Worm (Caenorhabditis elegans) whole organism, L2 larva: ENCODE data around the gene nrx-1.
A peak's percentile ranks its signal among the peaks of the same experiment; 100 is the strongest.

Source experiments
- C34F6.9 ChIP-seq: fragments of 150-350 bp; optimal IDR thresholded peaks from 2 replicates; lab custom pipeline; 2014; ENCODE audit warnings: missing biosample characterization, missing genetic modification characterization
- F13H6.1 ChIP-seq: sonication (generic microtip); optimal IDR thresholded peaks from 2 replicates; lab custom pipeline; 2016; ENCODE audit warnings: missing genetic modification characterization, missing compliant biosample characterization
- R02D3.7 ChIP-seq: fragments of 150-350 bp; optimal IDR thresholded peaks from 2 replicates; lab custom pipeline; 2014; ENCODE audit warnings: missing biosample characterization, missing genetic modification characterization
- Y55F3AM.14 ChIP-seq: fragments of 200-800 bp; sonication (Bioruptor generic); optimal IDR thresholded peaks from 2 replicates; lab custom pipeline; 2018; ENCODE audit warnings: mild to moderate bottlenecking, missing genetic modification characterization, missing compliant biosample characterization
- ZK546.5 ChIP-seq: sonication (generic microtip); optimal IDR thresholded peaks from 2 replicates; lab custom pipeline; 2017; ENCODE audit warnings: missing biosample characterization, missing genetic modification characterization
- alr-1 ChIP-seq: fragments of 150-350 bp; optimal IDR thresholded peaks from 2 replicates; lab custom pipeline; 2014; ENCODE audit warnings: missing biosample characterization, missing genetic modification characterization
- ama-1 ChIP-seq: fragments of 150-350 bp; optimal IDR thresholded peaks from 2 replicates; lab custom pipeline; 2018; ENCODE audit warnings: inconsistent platforms
- blmp-1 ChIP-seq: sonication (generic microtip); optimal IDR thresholded peaks from 2 replicates; lab custom pipeline; 2017; ENCODE audit warnings: missing genetic modification characterization, mild to moderate bottlenecking, missing compliant biosample characterization, antibody characterized with exemption, moderate library complexity; ENCODE audit not compliant: insufficient read depth
- ceh-16 ChIP-seq: fragments of 150-350 bp; optimal IDR thresholded peaks from 2 replicates; lab custom pipeline; 2014; ENCODE audit warnings: missing biosample characterization, missing genetic modification characterization
- ceh-82 ChIP-seq: fragments of 150-350 bp; optimal IDR thresholded peaks from 2 replicates; lab custom pipeline; 2014; ENCODE audit warnings: missing biosample characterization, missing genetic modification characterization
- crh-2 ChIP-seq: sonication (generic microtip); optimal IDR thresholded peaks from 2 replicates; lab custom pipeline; 2017; ENCODE audit warnings: missing biosample characterization, missing genetic modification characterization
- dmd-4 ChIP-seq: sonication (generic microtip); optimal IDR thresholded peaks from 2 replicates; lab custom pipeline; 2017; ENCODE audit warnings: missing biosample characterization, missing genetic modification characterization
- egl-27 ChIP-seq: sonication (generic microtip); optimal IDR thresholded peaks from 3 replicates; lab custom pipeline; 2017; ENCODE audit warnings: missing biosample characterization, missing genetic modification reagents, missing genetic modification characterization
- elt-1 ChIP-seq: fragments of 150-350 bp; optimal IDR thresholded peaks from 2 replicates; lab custom pipeline; 2014; ENCODE audit warnings: missing biosample characterization, missing genetic modification characterization
- elt-3 ChIP-seq: sonication (generic microtip); optimal IDR thresholded peaks from 2 replicates; lab custom pipeline; 2017; ENCODE audit warnings: missing biosample characterization, missing genetic modification characterization
- fos-1 ChIP-seq: fragments of 150-350 bp; optimal IDR thresholded peaks from 2 replicates; lab custom pipeline; 2014; ENCODE audit warnings: missing biosample characterization, missing genetic modification characterization
- gmeb-1 ChIP-seq: fragments of 150-350 bp; optimal IDR thresholded peaks from 2 replicates; lab custom pipeline; 2014; ENCODE audit warnings: missing biosample characterization, missing genetic modification characterization
- lin-11 ChIP-seq: fragments of 150-350 bp; sonication (generic microtip); optimal IDR thresholded peaks from 2 replicates; lab custom pipeline; 2014; ENCODE audit warnings: missing biosample characterization, missing genetic modification characterization, inconsistent platforms, mixed read lengths
- lin-13 ChIP-seq: fragments of 150-350 bp; optimal IDR thresholded peaks from 2 replicates; lab custom pipeline; 2014; ENCODE audit warnings: missing biosample characterization, missing genetic modification reagents, missing genetic modification characterization
- lin-39 ChIP-seq: fragments of 150-350 bp; optimal IDR thresholded peaks from 2 replicates; lab custom pipeline; 2014; ENCODE audit warnings: missing biosample characterization, missing genetic modification reagents, missing genetic modification characterization
- lsy-2 ChIP-seq, 2 experiments: fragments of 150-350 bp in 1 of 2; sonication (generic microtip) in 1 of 2; optimal IDR thresholded peaks; 2 replicates each; lab custom pipeline; 2014 to 2017; ENCODE audit warnings: missing biosample characterization in 2 of 2, missing genetic modification characterization in 2 of 2
- mab-5 ChIP-seq: fragments of 150-350 bp; optimal IDR thresholded peaks from 2 replicates; lab custom pipeline; 2014; ENCODE audit warnings: missing biosample characterization, missing genetic modification characterization
- mbf-1 ChIP-seq: sonication (generic microtip); optimal IDR thresholded peaks from 2 replicates; lab custom pipeline; 2017; ENCODE audit warnings: missing biosample characterization, missing genetic modification characterization
- mdl-1 ChIP-seq, 2 experiments: fragments of 150-350 bp in 1 of 2; sonication (generic microtip) in 1 of 2; optimal IDR thresholded peaks; 2 replicates each; lab custom pipeline; 2017; ENCODE audit warnings: missing biosample characterization in 2 of 2, missing genetic modification characterization in 2 of 2
- nhr-10 ChIP-seq: sonication (generic microtip); optimal IDR thresholded peaks from 2 replicates; lab custom pipeline; 2017; ENCODE audit warnings: missing biosample characterization, missing genetic modification characterization
- nhr-11 ChIP-seq: fragments of 150-350 bp; optimal IDR thresholded peaks from 2 replicates; lab custom pipeline; 2014; ENCODE audit warnings: missing biosample characterization, missing genetic modification characterization
- nhr-12 ChIP-seq: fragments of 150-350 bp; optimal IDR thresholded peaks from 2 replicates; lab custom pipeline; 2014; ENCODE audit warnings: missing biosample characterization, missing genetic modification characterization
- nhr-129 ChIP-seq: fragments of 150-350 bp; optimal IDR thresholded peaks from 2 replicates; lab custom pipeline; 2014; ENCODE audit warnings: missing biosample characterization, missing genetic modification characterization
- nhr-21 ChIP-seq: fragments of 150-350 bp; optimal IDR thresholded peaks from 2 replicates; lab custom pipeline; 2014; ENCODE audit warnings: missing biosample characterization, missing genetic modification characterization
- nhr-23 ChIP-seq: fragments of 150-350 bp; optimal IDR thresholded peaks from 2 replicates; lab custom pipeline; 2014; ENCODE audit warnings: missing biosample characterization, missing genetic modification reagents, missing genetic modification characterization
- nhr-237 ChIP-seq: fragments of 150-350 bp; optimal IDR thresholded peaks from 2 replicates; lab custom pipeline; 2014; ENCODE audit warnings: missing biosample characterization, missing genetic modification characterization
- nhr-25 ChIP-seq: fragments of 150-350 bp; sonication (generic microtip); optimal IDR thresholded peaks from 3 replicates; lab custom pipeline; 2014; ENCODE audit warnings: missing biosample characterization, missing genetic modification characterization
- nhr-6 ChIP-seq: fragments of 150-350 bp; optimal IDR thresholded peaks from 2 replicates; lab custom pipeline; 2014; ENCODE audit warnings: missing biosample characterization, missing genetic modification characterization
- peb-1 ChIP-seq: fragments of 150-350 bp; optimal IDR thresholded peaks from 2 replicates; lab custom pipeline; 2014; ENCODE audit warnings: missing biosample characterization, missing genetic modification characterization
- sma-3 ChIP-seq: sonication (generic microtip); optimal IDR thresholded peaks from 2 replicates; lab custom pipeline; 2016; ENCODE audit warnings: missing genetic modification reagents, missing genetic modification characterization, missing compliant biosample characterization
- sma-9 ChIP-seq, 2 experiments: fragments of 150-350 bp in 1 of 2; sonication (generic microtip) in 1 of 2; optimal IDR thresholded peaks; 2 replicates each; lab custom pipeline; 2014 to 2016; ENCODE audit warnings: missing genetic modification characterization in 2 of 2, mild to moderate bottlenecking in 1 of 2, missing biosample characterization in 1 of 2, missing compliant biosample characterization in 1 of 2, missing genetic modification reagents in 1 of 2, moderate library complexity in 1 of 2
- unc-39 ChIP-seq: fragments of 150-350 bp; optimal IDR thresholded peaks from 2 replicates; lab custom pipeline; 2014; ENCODE audit warnings: missing biosample characterization, missing genetic modification characterization
- unc-62 ChIP-seq: fragments of 150-350 bp; optimal IDR thresholded peaks from 2 replicates; lab custom pipeline; 2014; ENCODE audit warnings: missing biosample characterization, missing genetic modification reagents, missing genetic modification characterization
- zag-1 ChIP-seq: fragments of 150-350 bp; optimal IDR thresholded peaks from 2 replicates; lab custom pipeline; 2014; ENCODE audit warnings: missing biosample characterization, missing genetic modification characterization
- ztf-11 ChIP-seq: sonication (generic microtip); optimal IDR thresholded peaks from 2 replicates; lab custom pipeline; 2017; ENCODE audit warnings: missing biosample characterization, missing genetic modification characterization

nrx-1 gene

DNA sequence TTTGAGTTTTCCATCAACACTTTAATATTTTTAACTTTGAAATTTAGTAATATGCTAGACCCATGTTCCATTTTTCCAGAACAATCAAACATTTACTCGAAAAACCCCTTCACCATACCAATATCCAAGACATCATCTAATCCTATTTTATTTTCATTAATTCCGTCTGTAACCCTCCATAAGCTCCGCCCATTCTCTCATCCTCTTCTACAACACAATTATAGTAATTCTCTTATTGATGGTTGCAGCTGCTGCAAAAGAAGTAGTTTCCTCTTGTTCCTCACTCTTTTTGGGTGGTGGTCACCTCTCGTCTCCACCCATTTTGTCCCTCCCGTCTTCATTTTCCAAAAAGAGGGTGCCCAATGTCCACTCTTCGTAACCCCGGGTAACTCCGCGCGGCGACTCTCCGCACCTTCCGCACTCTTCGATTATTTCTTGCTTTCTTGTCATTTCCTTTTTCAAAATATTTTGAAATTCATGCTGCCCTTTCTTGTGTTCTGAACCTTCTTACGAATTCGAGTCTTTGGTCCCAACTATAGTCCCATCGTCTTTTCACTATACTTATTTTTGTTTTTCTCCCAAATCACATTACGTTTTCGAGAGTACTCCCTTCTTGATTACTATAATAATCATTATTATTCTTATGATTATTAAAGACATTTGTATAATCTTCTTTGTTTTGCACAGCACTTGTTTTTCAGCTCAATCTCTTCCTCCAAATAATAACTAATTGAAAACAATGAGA is 55.5 kb downstream of the nrx-1 start, which contains the start of gene F32D8.1:
F32D8.1 (plus strand) TSS at position 695 of the 745 bp plus-strand sequence.
- TF ChIP-seq egl-27 (tag; lab: Kevin White, UChicago) (no peak), fos-1 (tag; lab: Kevin White, UChicago) (no peak), ama-1 (no peak), nhr-10 (no peak), zag-1 (tag; lab: Kevin White, UChicago) (no peak), unc-39 (tag; lab: Kevin White, UChicago) (no peak), C34F6.9 (tag; lab: Kevin White, UChicago) (no peak), ceh-16 (tag; lab: Kevin White, UChicago) (no peak), nhr-11 (tag; lab: Kevin White, UChicago) (no peak), mdl-1 (tag; optimal IDR thresholded peaks at IDR 0.05; lab: Kevin White, UChicago) (no peak), R02D3.7 (tag; lab: Kevin White, UChicago) (no peak), blmp-1 (no peak), elt-1 (tag; lab: Kevin White, UChicago) (no peak), lin-39 (no peak), nhr-6 (tag; lab: Kevin White, UChicago) (no peak), nhr-21 (no peak), nhr-12 (tag; lab: Kevin White, UChicago) (no peak), lsy-2 (tag; optimal IDR thresholded peaks at IDR 0.05; lab: Kevin White, UChicago) (no peak)

DNA sequence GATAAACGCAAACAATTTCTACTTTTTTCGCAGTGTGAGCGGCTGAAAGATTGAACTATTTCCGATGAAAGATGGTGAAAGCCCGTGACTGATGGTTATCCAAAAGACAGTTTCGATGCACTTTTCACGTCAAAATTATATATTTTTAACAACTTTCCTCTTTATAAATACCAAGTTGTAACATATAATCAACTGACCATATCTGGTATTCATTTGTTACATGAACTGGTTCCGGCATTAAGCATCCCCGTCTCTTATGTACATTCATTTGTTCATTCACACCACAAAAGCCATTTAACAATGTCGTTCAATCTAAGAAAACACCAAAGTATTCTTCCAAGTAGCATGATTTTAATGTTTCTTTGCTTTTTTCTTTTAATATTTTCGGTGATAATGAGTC is 58.7 kb downstream of the nrx-1 start, which contains the start of gene F32D8.2:
F32D8.2 (plus strand) TSS at position 301 of the 400 bp plus-strand sequence.
- TF ChIP-seq mdl-1 (tag; optimal IDR thresholded peaks at IDR 0.05; lab: Kevin White, UChicago) (no peak), lin-11 (tag; lab: Kevin White, UChicago) (no peak), mab-5 (tag; lab: Kevin White, UChicago) (no peak), nhr-237 (tag; lab: Kevin White, UChicago) (no peak), sma-9 (GFP tag; optimal IDR thresholded peaks at IDR 0.05; lab: Kevin White, UChicago) (no peak), sma-9 (tag; optimal IDR thresholded peaks at IDR 0.05; lab: Kevin White, UChicago) (no peak), nhr-23 (tag; lab: Kevin White, UChicago) (no peak), sma-3 (no peak), fos-1 (tag; lab: Kevin White, UChicago) (no peak), peb-1 (tag; lab: Kevin White, UChicago) (no peak), gmeb-1 (tag; lab: Kevin White, UChicago) (no peak)
- TF ChIP-seq, all 48 proteins: peak for 0

DNA sequence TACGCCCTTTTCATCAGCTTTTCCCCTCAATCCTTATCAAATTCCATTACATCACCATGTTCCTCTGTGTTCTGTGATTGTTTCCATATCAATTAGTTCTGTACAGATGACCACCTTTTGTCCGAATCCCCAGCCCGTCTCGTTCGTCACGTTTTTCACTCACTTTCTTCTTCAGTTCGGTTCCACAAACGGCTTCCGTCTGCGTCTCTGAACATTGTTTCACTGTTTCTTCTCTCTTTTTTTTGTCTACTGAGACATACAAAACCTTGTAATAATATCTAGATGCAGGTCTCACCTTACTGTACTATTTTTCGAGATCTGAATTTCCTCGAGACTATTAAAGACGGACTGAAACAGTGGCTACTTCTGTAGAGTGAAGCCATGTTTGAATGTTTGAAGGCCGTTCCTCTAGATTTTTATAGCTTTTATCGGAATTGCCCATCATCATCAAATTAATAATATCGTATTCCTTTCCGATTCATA is 61.6 kb downstream of the nrx-1 start, which contains the start of gene F32D8.3:
F32D8.3 (plus strand) TSS at position 433 of the 483 bp plus-strand sequence.
- TF ChIP-seq mdl-1 (tag; optimal IDR thresholded peaks at IDR 0.05; lab: Kevin White, UChicago) = no peak
- TF ChIP-seq nhr-25 = peak; percentile 19
- no peak for TF ChIP-seq crh-2 (tag; lab: Kevin White, UChicago)
- TF ChIP-seq ceh-82 = no peak
- no peak for TF ChIP-seq unc-39 (tag; lab: Kevin White, UChicago)
- no peak for TF ChIP-seq ZK546.5
- no peak for TF ChIP-seq lin-13 (GFP tag; lab: Kevin White, UChicago)
- TF ChIP-seq elt-3 (tag; lab: Kevin White, UChicago) = no peak
- TF ChIP-seq lin-39 = no peak
- no peak for TF ChIP-seq zag-1 (tag; lab: Kevin White, UChicago)
- TF ChIP-seq unc-62 (GFP tag; lab: Kevin White, UChicago) = no peak
- TF ChIP-seq egl-27 (tag; lab: Kevin White, UChicago) = no peak
- no peak for TF ChIP-seq mab-5 (tag; lab: Kevin White, UChicago)
- no peak for TF ChIP-seq elt-1 (tag; lab: Kevin White, UChicago)
- no peak for TF ChIP-seq nhr-129 (tag; lab: Kevin White, UChicago)
- TF ChIP-seq nhr-21 = peak; percentile 39
- TF ChIP-seq nhr-11 (tag; lab: Kevin White, UChicago) = no peak
- no peak for TF ChIP-seq peb-1 (tag; lab: Kevin White, UChicago)
- peak; percentile 16 for TF ChIP-seq sma-9 (GFP tag; optimal IDR thresholded peaks at IDR 0.05; lab: Kevin White, UChicago)
- no peak for TF ChIP-seq sma-9 (tag; optimal IDR thresholded peaks at IDR 0.05; lab: Kevin White, UChicago)
- TF ChIP-seq dmd-4 (tag; lab: Kevin White, UChicago) = no peak
- no peak for TF ChIP-seq nhr-10
- no peak for TF ChIP-seq alr-1
- no peak for TF ChIP-seq ztf-11
- TF ChIP-seq gmeb-1 (tag; lab: Kevin White, UChicago) = no peak
- TF ChIP-seq nhr-6 (tag; lab: Kevin White, UChicago) = no peak
- TF ChIP-seq sma-3 = no peak
- no peak for TF ChIP-seq F13H6.1 (tag; lab: Kevin White, UChicago)
- no peak for TF ChIP-seq mbf-1
- TF ChIP-seq ceh-16 (tag; lab: Kevin White, UChicago) = no peak
- no peak for TF ChIP-seq lsy-2 (tag; optimal IDR thresholded peaks at IDR 0.05; lab: Kevin White, UChicago)
- TF ChIP-seq C34F6.9 (tag; lab: Kevin White, UChicago) = no peak
- TF ChIP-seq blmp-1 = peak; percentile 71
- TF ChIP-seq fos-1 (tag; lab: Kevin White, UChicago) = no peak
- no peak for TF ChIP-seq Y55F3AM.14
- TF ChIP-seq, all 48 proteins: peak for 4
